Fruit fly (Drosophila melanogaster) whole organism, larva: Measurements from ENCODE around the gene Coq2.

Experiments used
- noc ChIP-seq: fragments of 200-800 bp; sonication (Bioruptor generic); optimal IDR thresholded peaks from 3 replicates; lab custom pipeline; 2019; ENCODE audit warnings: missing biosample characterization, mild to moderate bottlenecking, missing genetic modification characterization, moderate library complexity

Gene Coq2

DNA sequence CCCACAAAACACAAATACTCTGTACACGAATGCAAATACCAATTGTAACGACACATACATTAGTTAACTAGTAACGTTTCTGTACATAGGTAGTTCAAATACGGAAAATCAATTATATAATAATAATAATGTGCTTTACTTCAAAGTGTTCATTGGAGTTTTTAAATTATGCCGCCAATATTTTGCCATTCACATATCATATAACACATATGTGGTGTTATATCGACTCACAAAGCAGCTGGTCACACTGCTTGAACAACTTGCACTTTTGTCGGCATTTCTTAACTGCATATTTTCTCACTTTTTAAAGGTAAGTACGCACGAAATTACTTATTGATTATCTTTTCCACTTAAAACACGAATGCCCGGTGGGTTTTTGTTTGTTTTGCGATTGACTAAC is 27.8 kb upstream of the Coq2 start, which contains the start of gene DppIII:
DppIII (plus strand) TSS at position 227 of the 400 bp plus-strand sequence.
- no peak for TF ChIP-seq noc

DNA sequence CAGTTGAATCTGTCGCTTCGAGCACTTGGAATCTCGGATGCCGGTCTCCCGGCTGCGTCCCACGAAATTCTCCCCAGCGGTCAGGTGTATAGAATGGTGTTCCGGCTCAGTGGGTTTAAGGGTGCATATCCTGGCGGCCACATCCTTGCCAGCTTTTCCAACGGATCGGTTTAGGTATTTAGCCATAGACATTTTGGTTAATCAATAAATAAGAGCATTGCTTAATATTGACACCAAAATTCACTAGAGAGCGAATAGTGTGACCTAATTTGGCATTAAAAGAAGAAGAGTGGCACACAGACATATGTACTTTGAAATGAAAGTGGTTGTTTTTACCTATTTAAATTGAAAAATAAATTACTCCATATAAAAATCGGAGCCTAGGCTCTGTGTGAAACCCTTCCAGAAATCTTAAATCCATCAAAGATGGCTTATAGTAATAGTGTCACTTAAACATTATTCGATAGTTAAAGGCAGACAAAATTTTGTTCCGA is 27.0 kb upstream of the Coq2 start, which contains the start of the genes PNKP and COX7AL:
PNKP (minus strand) TSS at position 266 of the 494 bp plus-strand sequence.
COX7AL (plus strand) TSS at position 419 of the 494 bp plus-strand sequence.
- no peak for TF ChIP-seq noc

DNA sequence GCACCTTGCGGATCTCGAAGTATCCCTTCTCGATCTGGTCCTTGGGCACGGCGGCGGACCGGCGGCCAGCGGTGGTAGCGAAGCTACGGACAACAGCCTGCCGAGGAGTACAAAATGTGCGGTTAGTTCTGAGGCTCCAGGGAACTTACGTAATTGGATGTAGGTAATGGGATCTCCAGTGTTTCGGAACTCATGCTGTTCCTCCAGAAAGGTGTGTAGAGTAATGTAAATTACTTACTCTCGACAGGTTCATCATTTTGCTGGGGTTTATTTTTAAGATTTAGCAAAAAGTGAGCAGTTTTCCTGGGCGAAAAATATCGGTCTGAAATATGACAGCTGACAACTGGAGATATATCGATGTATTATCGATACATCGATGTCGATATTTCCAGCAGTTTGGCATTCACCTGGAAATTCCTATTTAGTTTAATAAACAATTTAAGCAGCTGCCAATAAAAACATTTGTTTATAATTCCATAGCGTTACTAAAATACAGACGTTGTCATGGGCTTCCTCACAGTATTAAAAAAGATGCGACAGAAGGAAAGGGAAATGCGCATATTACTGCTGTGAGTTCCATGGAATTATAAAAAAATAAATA is 24.4 kb upstream of the Coq2 start, which contains the start of the genes COX7A and Arl2:
COX7A (minus strand) TSS at position 369 of the 601 bp plus-strand sequence.
Arl2 (plus strand) TSS at position 426 of the 601 bp plus-strand sequence.
- peak; percentile 17 for TF ChIP-seq noc

DNA sequence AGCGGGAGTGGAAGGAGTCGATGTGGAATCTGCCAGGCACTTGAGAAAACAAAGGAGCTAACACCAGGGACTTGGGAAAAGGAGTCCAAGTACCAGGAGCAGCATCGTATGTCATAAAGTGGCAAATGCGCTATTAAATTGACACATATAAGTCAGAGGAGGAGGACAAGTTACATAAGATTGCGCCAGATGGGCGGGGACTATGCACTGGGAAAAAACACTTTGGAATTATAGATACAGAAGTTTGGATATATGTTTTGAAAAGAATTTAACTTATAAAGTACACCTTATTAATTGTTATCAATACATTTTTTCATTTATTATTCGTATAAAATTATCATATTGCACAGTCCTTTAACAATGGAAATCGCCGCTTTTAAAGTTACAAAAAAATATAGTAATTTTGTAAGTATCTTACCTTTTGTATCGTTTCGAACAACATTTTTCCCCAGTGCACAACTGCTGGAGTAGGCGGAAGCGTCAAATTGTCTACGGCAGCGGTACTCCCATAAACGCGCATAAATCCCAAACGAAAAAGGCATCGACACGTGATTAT is 19.7 kb upstream of the Coq2 start:
- no peak for TF ChIP-seq noc

DNA sequence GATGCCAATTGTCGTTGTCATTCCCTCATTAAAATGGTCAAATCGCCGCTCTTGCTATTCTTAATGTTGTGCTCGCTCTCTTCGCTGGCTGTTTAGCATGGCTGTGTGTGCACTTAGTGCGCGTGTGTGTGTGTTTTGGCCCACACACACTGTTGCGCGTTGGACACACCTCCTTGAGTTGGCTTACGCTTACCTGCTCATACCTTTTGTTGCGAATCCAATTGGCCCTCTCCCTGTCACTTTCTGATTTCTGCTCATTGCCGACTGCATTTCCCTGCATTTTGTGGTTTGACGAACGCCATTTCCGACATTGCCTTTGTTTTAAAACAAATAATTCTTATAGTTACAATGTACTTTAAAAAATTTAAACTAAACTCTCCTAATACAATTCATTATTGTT is 18.6 kb upstream of the Coq2 start:
- TF ChIP-seq noc: no peak

DNA sequence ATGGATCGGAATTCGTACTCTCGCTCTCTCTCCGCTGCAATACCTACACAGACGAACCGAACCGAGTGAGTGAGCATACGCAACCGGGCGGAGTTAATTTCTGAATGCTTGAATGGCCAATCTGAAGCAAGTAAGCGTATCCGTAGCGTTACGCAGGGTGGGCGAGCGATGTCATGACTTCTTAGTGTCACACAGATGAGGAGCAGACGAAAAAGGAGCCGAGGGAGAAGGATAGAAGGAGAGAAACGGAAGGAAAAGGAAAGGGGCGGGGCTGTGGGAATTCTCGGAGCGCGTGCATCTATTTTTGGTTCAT is 18.1 kb upstream of the Coq2 start:
- no peak for TF ChIP-seq noc

DNA sequence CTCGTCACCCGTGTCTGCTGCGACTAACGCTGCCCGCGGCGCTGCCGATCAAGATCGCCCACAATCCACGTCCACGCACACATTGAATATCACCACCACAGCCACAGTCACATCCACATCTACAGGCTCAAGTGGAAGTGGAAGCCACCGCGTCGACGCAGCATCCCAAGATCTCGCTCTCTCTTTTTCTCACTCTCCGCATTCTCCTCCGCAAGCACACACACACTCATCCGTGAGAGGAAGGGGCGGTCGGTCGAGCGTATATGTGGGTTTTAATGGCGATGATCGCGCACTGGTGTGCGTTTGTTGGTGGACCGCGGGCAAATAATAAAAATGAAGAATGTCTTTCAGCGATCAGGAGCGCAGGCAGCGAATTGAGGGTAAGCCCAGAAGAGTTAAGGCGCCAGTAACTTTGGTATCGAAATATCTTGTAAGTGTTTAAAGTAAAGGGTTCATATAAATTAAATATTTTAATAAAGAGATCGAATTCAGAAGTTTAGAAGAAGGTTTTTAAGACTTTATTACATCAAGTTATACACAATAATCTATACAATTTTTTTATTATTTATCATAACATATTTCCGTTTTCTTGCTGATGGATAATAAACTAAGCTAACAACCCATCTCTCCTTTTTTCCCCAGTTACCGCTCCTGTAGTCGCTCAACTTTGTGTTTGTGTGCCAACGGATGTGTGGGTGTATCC is 17.6 kb upstream of the Coq2 start, which contains the start of gene Poxm:
Poxm (minus strand) TSS at position 25 of the 703 bp plus-strand sequence.
- no peak for TF ChIP-seq noc

DNA sequence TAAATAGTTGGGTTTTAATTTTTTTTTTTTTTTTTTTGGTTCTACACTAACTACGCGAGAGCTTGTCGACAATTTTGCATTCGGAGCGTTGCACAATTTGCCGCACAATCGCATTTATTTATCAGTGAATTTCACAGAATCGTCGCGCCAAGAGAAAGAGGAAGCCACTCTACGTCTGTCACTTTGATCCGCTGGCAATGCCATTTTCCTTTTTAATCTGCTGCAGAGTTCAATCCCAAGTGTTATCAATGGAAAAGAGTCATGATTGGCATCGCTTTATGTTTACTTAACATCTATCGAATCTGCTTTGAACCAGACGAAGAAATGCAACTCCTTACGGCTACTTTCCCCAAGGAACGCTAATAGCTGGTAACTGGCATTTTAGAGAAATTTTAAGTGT is 13.3 kb upstream of the Coq2 start:
- no peak for TF ChIP-seq noc

DNA sequence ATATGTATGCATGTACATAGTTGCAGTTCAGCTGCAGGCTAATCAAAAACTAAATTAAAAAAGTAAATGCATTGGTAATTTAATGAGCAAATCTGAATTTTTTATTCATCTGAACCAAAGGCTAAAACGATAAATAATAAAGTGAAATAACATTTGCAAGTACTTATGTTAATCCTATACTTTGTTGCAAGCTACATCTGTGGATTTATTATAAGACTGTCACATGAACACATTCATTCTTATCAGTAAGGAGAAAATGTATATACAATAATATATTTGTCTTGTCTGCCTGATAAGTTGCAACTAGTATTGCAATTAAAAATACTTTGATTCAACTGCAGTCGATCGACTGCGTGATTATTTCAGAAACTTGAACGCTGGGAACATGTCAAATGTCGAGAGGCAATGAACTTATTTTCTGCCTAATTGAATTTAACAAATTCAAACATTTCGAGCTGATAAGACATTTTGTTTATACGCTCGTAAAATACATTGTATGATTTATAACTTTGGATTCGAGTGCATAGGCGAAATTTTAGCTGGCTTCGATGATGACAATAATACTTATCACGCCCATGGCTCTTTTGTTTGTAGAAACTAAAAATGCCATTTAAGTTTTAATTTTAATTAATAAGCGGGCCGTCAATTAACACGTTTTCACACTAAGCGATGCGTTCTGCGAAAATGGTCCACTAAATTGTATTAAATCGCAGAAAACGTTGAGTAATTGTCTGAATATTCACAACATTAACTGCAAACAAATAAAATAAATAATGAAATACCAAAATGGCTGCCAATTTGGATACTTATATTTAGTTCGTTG is 11.8 kb upstream of the Coq2 start:
- TF ChIP-seq noc: no peak

DNA sequence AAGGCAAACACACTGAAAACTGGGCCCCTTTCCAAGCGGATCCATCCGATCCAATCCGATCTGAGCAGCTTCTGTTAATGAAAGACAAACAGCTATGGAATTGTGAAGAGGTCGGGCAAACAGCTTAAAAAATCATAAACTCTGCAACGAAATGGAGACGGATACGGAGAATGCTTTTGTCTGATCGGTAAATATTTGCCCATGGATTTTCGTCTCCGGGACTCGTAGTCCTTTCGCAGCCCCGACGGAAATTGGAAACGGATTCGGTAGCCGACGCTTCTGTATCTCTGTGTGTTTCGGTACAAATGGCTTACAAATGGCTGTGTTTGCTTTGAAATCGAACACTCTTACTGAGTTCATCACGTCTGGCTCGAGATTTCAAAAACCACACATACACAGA is 10.5 kb upstream of the Coq2 start:
- no peak for TF ChIP-seq noc

DNA sequence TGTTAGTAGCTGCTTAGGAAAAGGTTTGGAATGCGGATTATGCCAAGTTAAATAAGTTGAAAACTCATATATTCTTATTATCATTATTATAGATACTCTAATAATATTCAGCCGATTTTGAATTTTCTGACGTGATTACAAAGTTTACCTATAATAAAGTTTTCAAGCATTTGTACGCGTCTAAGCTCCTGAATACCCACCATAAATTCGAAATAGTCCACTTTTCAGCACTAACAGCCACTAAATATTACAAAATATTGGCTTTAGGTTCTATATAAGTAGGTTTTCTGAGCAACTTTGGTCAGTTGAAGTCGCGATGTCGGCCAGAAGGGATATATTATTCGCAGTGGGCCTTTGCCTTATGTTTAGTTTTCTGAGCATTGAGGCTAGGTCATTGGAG is 7.7 kb upstream of the Coq2 start, which contains the start of gene CG7443:
CG7443 (plus strand) TSS at position 301 of the 400 bp plus-strand sequence.
- no peak for TF ChIP-seq noc

DNA sequence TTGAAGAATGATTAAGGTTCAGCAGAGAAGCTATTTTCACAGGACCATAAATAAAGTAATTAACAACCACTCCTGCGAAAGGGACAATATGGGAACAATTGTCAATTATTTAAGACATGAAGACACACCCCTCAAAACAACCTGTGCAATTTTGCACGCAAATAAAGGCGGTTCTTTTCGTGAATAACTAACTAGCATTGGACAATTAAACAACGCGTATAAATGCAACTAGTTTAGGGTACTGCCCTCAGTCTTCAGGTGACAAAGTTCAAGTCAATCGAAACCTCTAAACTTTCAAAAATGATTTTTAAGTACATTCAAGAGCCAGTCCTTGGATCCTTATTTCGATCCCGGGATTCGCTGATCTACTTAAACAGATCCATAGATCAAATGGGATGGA is 5.1 kb upstream of the Coq2 start, which contains the start of gene Or85a:
Or85a (plus strand) TSS at position 301 of the 400 bp plus-strand sequence.
- TF ChIP-seq noc: no peak

DNA sequence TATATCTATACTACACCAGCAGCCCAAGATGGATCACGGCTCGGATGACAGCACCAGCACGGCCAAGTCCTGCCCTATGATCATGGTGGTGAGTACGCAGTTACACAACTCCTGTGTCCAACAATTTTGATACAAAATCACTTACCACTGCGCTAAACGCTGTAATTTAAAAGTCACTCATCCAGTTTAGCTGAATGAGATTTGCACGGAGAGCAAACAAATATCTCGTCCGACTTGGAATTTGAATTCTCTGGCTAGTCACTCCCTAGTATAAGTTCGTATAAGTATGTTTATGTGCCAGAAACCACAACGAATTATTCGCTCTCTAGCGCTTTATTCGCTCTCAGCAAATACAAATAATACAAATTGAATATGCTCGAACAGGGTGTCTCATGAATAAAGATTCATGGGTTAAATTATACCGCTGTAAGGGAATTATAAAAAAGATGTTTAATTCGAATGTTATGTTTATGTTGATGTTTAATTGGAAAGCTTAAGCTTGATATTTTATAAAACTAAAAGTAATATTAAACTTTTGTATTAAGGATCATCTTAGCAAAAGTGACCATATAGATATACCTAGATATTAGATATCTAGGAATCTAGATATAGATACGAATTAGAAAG is 1.5 kb upstream of the Coq2 start:
- no peak for TF ChIP-seq noc

DNA sequence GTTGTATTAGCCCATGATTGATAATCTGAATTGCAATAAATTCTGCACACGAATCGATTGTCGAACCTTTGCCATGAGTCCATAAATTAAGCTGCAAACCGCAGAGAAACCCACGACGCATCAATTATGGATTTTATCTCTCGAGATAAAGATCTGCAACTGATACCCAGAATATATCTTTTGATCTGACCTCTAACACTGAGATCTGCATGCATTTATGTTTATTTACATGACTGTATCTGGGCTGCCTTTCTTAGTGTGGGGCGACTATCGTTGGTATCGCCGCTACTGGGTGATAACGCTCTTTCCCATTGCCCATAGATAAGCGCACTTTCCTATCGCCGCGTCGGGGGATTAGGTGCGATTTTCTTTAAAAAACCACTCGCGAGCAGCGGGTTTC is 872 bp upstream of the Coq2 start, which contains the start of gene Ctr1B:
Ctr1B (plus strand) TSS at position 398 of the 400 bp plus-strand sequence.
- peak; percentile 44 for TF ChIP-seq noc

DNA sequence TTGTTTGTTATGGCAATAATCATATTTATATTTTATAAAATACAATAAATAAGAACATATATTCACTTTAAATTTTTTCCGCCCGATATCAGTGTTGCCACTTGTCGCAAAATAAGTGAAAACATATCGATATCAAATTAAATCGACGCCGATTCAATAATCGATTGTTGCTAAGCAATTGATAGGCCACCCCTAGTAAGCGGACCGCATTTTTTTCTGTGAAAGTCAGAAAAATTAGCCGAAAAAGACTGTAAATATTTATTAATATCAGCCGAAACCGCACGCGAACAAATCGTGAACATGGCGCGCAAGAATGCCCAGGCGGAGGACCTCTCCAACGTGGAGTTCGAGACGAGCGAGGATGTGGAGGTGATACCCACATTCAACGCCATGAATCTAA is 3.3 kb downstream of the Coq2 start, which contains the start of gene CG7483:
CG7483 (plus strand) TSS at position 171 of the 400 bp plus-strand sequence.
- no peak for TF ChIP-seq noc

DNA sequence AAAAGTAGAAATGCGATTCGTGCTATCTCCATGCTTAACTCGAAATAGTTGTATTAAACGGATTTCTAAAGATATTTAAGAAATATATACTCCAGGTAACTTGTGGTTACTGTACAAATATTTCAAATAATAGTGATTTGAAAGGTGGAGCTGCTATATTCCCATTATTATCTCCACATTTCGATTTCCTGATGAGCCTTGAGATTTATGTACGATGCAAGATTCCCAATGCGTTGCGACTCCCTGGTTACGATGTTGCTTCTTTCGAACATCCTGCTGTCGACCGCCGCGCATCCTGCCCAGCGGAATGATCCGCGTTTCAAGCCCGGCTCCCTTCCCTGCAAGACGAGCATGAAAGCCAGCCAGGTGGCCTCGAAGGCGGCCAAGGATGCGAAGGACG is 4.3 kb downstream of the Coq2 start, which contains the start of the genes CG11694 and CG11698:
CG11694 (minus strand) TSS at position 101 of the 400 bp plus-strand sequence.
CG11698 (plus strand) TSS at position 152 of the 400 bp plus-strand sequence.
- TF ChIP-seq noc: no peak
